Fruit fly (Drosophila melanogaster): ENCODE results near the gene CG14022.
A peak's percentile ranks its signal among the peaks of the same experiment; 100 is the strongest.

Gene CG14022

dm6 chr2L:5288262-5288621 lies 40.4 kb downstream of the CG14022 start (continued):
- TF ChIP-seq spab (GFP tag; optimal IDR thresholded peaks at IDR 0.05) (peak; percentile 79), vri (GFP tag; optimal IDR thresholded peaks at IDR 0.05) (no peak), esn (GFP tag; optimal IDR thresholded peaks at IDR 0.05) (no peak), Eip78C (GFP tag) (peak; percentile 88), lz (GFP tag; optimal IDR thresholded peaks at IDR 0.05) (no peak), CG6792 (GFP tag; optimal IDR thresholded peaks at IDR 0.05) (peak; percentile 42), salr (GFP tag; optimal IDR thresholded peaks at IDR 0.05) (peak in 1 of 2 experiments; percentile 46), CG8632 (GFP tag; optimal IDR thresholded peaks at IDR 0.05) (peak; percentile 22), fd85E (GFP tag; optimal IDR thresholded peaks at IDR 0.05) (no peak), Met (GFP tag; optimal IDR thresholded peaks at IDR 0.05) (no peak), CG3919 (GFP tag; optimal IDR thresholded peaks at IDR 0.05) (peak; percentile 42), Sox102F (GFP tag; optimal IDR thresholded peaks at IDR 0.05) (no peak), CG11902 (GFP tag; optimal IDR thresholded peaks at IDR 0.05) (no peak), cyc (GFP tag; optimal IDR thresholded peaks at IDR 0.05) (peak; percentile 20), CG10669 (GFP tag; optimal IDR thresholded peaks at IDR 0.05) (peak; percentile 80), net (GFP tag; optimal IDR thresholded peaks at IDR 0.05) (peak; percentile 10), CG11294 (GFP tag; IDR thresholded peaks at IDR 0.05) (no peak), Hr39 (GFP tag; optimal IDR thresholded peaks at IDR 0.05) (no peak), CG34406 (GFP tag; optimal IDR thresholded peaks at IDR 0.05) (peak; percentile 29), Gug (GFP tag; IDR thresholded peaks at IDR 0.05) (no peak), CG11762 (GFP tag; optimal IDR thresholded peaks at IDR 0.05; ENCODE audit: insufficient read depth) (no peak), Lpt (GFP tag; optimal IDR thresholded peaks at IDR 0.05) (no peak), dac (GFP tag; optimal IDR thresholded peaks at IDR 0.05) (no peak), CG7368 (GFP tag; optimal IDR thresholded peaks at IDR 0.05) (peak; percentile 4), acj6 (GFP tag; optimal IDR thresholded peaks at IDR 0.05) (peak; percentile 47)

DNA sequence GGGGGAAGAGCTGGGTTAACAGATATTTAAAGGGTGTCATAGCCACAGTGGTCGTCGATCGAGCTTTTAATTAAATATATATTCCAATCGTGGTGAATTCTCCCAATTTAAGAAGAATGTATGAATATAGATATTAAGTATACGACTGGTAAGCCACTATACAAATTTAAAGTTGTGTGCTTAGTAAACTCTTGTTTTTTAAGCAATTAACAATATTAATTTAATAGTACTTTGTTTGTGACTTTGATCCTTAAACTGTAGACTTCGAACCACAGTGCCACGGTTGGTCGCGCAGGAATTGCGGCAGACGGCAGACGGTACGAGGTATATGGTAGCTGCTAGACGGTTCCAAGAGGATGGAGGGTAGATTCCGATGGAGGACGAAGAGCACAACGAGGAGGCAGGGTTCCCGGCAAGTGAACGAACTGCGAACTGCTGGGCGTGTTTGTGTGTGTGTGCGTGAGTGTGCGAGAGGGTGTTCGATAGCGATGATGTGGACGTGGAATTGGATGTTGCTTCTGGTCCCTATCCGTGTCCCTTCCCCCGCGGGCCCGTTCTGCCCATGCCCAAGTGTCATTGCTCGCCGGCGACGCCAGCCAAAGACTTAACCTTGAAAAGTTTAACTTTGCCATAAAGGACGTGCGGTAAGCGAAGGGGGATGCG lies 40.9 kb downstream of the CG14022 start:
- TF ChIP-seq Hr38 (GFP tag; optimal IDR thresholded peaks at IDR 0.05) (no peak), cyc (GFP tag; optimal IDR thresholded peaks at IDR 0.05) (peak; percentile 72), topi (GFP tag; optimal IDR thresholded peaks at IDR 0.05) (peak; percentile 88), Sox14 (GFP tag; optimal IDR thresholded peaks at IDR 0.05) (peak; percentile 88), Eip78C (GFP tag) (peak; percentile 98), CG3032 (tag; optimal IDR thresholded peaks at IDR 0.05) (peak; percentile 97), CG1621 (tag; optimal IDR thresholded peaks at IDR 0.05) (peak; percentile 94), CG34406 (GFP tag; optimal IDR thresholded peaks at IDR 0.05) (peak; percentile 82), Eip93F (GFP tag; optimal IDR thresholded peaks at IDR 0.05) (no peak), achi (GFP tag; optimal IDR thresholded peaks at IDR 0.05) (peak; percentile 86), net (GFP tag; optimal IDR thresholded peaks at IDR 0.05) (peak; percentile 70), dac (GFP tag; optimal IDR thresholded peaks at IDR 0.05) (no peak), CG8119 (GFP tag; IDR thresholded peaks at IDR 0.05) (peak; percentile 79), CG11294 (GFP tag; IDR thresholded peaks at IDR 0.05) (no peak), Ets96B (tag; optimal IDR thresholded peaks at IDR 0.05) (peak; percentile 97), Blimp-1 (GFP tag; optimal IDR thresholded peaks at IDR 0.05) (peak; percentile 59), CG4318 (GFP tag; optimal IDR thresholded peaks at IDR 0.05) (no peak), fd85E (GFP tag; optimal IDR thresholded peaks at IDR 0.05) (peak; percentile 23), CG11762 (GFP tag; optimal IDR thresholded peaks at IDR 0.05; ENCODE audit: insufficient read depth) (peak; percentile 68), Sox15 (GFP tag; optimal IDR thresholded peaks at IDR 0.05) (peak; percentile 80), eg (GFP tag; IDR thresholded peaks at IDR 0.05) (no peak; the same call in 2 of the 3 replicates), svp (GFP tag) (peak; percentile 95), Lpt (GFP tag; optimal IDR thresholded peaks at IDR 0.05) (peak; percentile 37), CG15336 (GFP tag; IDR thresholded peaks at IDR 0.05) (0 out of 2 replicates have a peak, but pooled peaks have one; percentile 53), Gug (GFP tag; IDR thresholded peaks at IDR 0.05) (peak; percentile 24; the same call in 1 of the 2 replicates), CG9139 (GFP tag; optimal IDR thresholded peaks at IDR 0.05) (peak; percentile 94), Sox102F (GFP tag; optimal IDR thresholded peaks at IDR 0.05) (peak; percentile 79), CG32006 (GFP tag; optimal IDR thresholded peaks at IDR 0.05) (peak; percentile 77), Met (GFP tag; optimal IDR thresholded peaks at IDR 0.05) (peak; percentile 83), vri (GFP tag; optimal IDR thresholded peaks at IDR 0.05) (no peak), salr (GFP tag; optimal IDR thresholded peaks at IDR 0.05) (peak; percentile 62 to 82), fkh (GFP tag; optimal IDR thresholded peaks at IDR 0.05) (no peak), CG11902 (GFP tag; optimal IDR thresholded peaks at IDR 0.05) (peak; percentile 70), esn (GFP tag; optimal IDR thresholded peaks at IDR 0.05) (peak; percentile 88), CG7368 (GFP tag; optimal IDR thresholded peaks at IDR 0.05) (peak; percentile 61), spab (GFP tag; optimal IDR thresholded peaks at IDR 0.05) (peak; percentile 94), pdm3 (GFP tag; optimal IDR thresholded peaks at IDR 0.05) (peak; percentile 79), Hr39 (GFP tag; optimal IDR thresholded peaks at IDR 0.05) (peak; percentile 57), CG6854 (GFP tag; optimal IDR thresholded peaks at IDR 0.05) (peak; percentile 77), CG6163 (GFP tag; IDR thresholded peaks at IDR 0.05) (peak; percentile 74; the same call in 2 of the 3 replicates)
